Fruit fly (Drosophila melanogaster) whole organism, embryonic: Measurements from ENCODE around the gene GIIIspla2.

Experiments
- Adf1 ChIP-seq: fragments of 200-800 bp; sonication (Bioruptor generic); IDR thresholded peaks from 2 replicates; pipeline ENCODE4 v1.3.6; 2022; ENCODE audit warnings: missing biosample characterization, missing genetic modification characterization
- CG11560 ChIP-seq: fragments of 200-800 bp; sonication (Bioruptor generic); IDR thresholded peaks from 3 replicates; pipeline ENCODE4 v1.3.6; 2022; ENCODE audit warnings: missing biosample characterization, missing genetic modification characterization
- CG12155 ChIP-seq: fragments of 200-800 bp; sonication (Bioruptor generic); optimal IDR thresholded peaks from 3 replicates; lab custom pipeline; 2016; ENCODE audit warnings: missing biosample characterization, missing genetic modification characterization
- CG14050 ChIP-seq: fragments of 200-800 bp; sonication (Bioruptor generic); IDR thresholded peaks from 3 replicates; pipeline ENCODE4 v1.3.6; 2022; ENCODE audit warnings: missing biosample characterization, missing genetic modification characterization
- CG14667 ChIP-seq: fragments of 200-800 bp; sonication (Bioruptor generic); IDR thresholded peaks from 2 replicates; pipeline ENCODE4 v1.3.6; 2022; ENCODE audit warnings: missing biosample characterization, missing genetic modification characterization
- CG15011 ChIP-seq: fragments of 200-800 bp; sonication (Bioruptor generic); optimal IDR thresholded peaks from 3 replicates; lab custom pipeline; 2018; ENCODE audit warnings: missing biosample characterization, mild to moderate bottlenecking, missing genetic modification characterization
- CG1529 ChIP-seq: fragments of 200-800 bp; sonication (Bioruptor generic); optimal IDR thresholded peaks from 3 replicates; lab custom pipeline; 2018; ENCODE audit warnings: missing biosample characterization, missing genetic modification characterization
- CG15479 ChIP-seq: fragments of 200-800 bp; sonication (Bioruptor generic); optimal IDR thresholded peaks from 3 replicates; lab custom pipeline; 2019; ENCODE audit warnings: missing biosample characterization, mild to moderate bottlenecking, missing genetic modification characterization, moderate library complexity
- CG1602 ChIP-seq: fragments of 200-800 bp; sonication (Bioruptor generic); optimal IDR thresholded peaks from 3 replicates; lab custom pipeline; 2016; ENCODE audit warnings: missing biosample characterization, missing genetic modification characterization
- CG32772 ChIP-seq: fragments of 200-800 bp; sonication (Bioruptor generic); IDR thresholded peaks from 2 replicates; pipeline ENCODE4 v1.3.6; 2022; ENCODE audit warnings: missing biosample characterization, missing genetic modification characterization
- CG33557 ChIP-seq: fragments of 200-800 bp; sonication (Bioruptor generic); optimal IDR thresholded peaks from 2 replicates; lab custom pipeline; 2019; ENCODE audit warnings: missing biosample characterization, mild to moderate bottlenecking, missing genetic modification characterization, moderate library complexity
- CG3726 ChIP-seq: fragments of 200-800 bp; sonication (Bioruptor generic); IDR thresholded peaks from 3 replicates; pipeline ENCODE4, ENCODE4 v1.3.6; 2022; ENCODE audit warnings: missing biosample characterization, missing genetic modification characterization
- CG3995 ChIP-seq: fragments of 200-800 bp; sonication (Bioruptor generic); optimal IDR thresholded peaks from 3 replicates; lab custom pipeline; 2016; ENCODE audit warnings: missing biosample characterization, missing genetic modification characterization
- CG4328 ChIP-seq: fragments of 200-800 bp; sonication (Bioruptor generic); optimal IDR thresholded peaks from 3 replicates; lab custom pipeline; 2017; ENCODE audit warnings: missing biosample characterization, missing genetic modification reagents, missing genetic modification characterization
- CG4820 ChIP-seq: fragments of 200-800 bp; sonication (Bioruptor generic); optimal IDR thresholded peaks from 3 replicates; lab custom pipeline; 2016; ENCODE audit warnings: missing biosample characterization, missing genetic modification characterization
- CG8944 ChIP-seq: fragments of 200-800 bp; sonication (Bioruptor generic); optimal IDR thresholded peaks from 3 replicates; lab custom pipeline; 2016; ENCODE audit warnings: missing biosample characterization, missing genetic modification characterization
- CG9437 ChIP-seq: fragments of 200-800 bp; sonication (Bioruptor generic); optimal IDR thresholded peaks from 2 replicates; lab custom pipeline; 2018; ENCODE audit warnings: missing biosample characterization, mild to moderate bottlenecking, missing genetic modification characterization
- CHES-1-like ChIP-seq: fragments of 200-800 bp; sonication (Bioruptor generic); optimal IDR thresholded peaks from 2 replicates; lab custom pipeline; 2016; ENCODE audit warnings: missing biosample characterization, missing genetic modification characterization
- D19B ChIP-seq: fragments of 200-800 bp; sonication (Bioruptor generic); optimal IDR thresholded peaks from 2 replicates; lab custom pipeline; 2017; ENCODE audit warnings: missing biosample characterization, mild to moderate bottlenecking, missing genetic modification characterization
- Doc3 ChIP-seq: fragments of 200-800 bp; sonication (Bioruptor generic); IDR thresholded peaks from 3 replicates; pipeline ENCODE4 v1.3.6; 2022; ENCODE audit warnings: missing biosample characterization, missing genetic modification characterization; ENCODE audit not compliant: partially characterized antibody
- Hmr ChIP-seq: fragments of 200-800 bp; sonication (Bioruptor generic); optimal IDR thresholded peaks from 3 replicates; lab custom pipeline; 2017; ENCODE audit warnings: mild to moderate bottlenecking, missing biosample characterization, missing genetic modification reagents, missing genetic modification characterization
- NC2β ChIP-seq: fragments of 200-800 bp; sonication (Bioruptor generic); optimal IDR thresholded peaks from 2 replicates; lab custom pipeline; 2016; ENCODE audit warnings: missing biosample characterization, missing genetic modification characterization
- Nf-YA ChIP-seq: fragments of 200-800 bp; sonication (Bioruptor generic); IDR thresholded peaks from 2 replicates; pipeline ENCODE4 v1.3.6; 2022; ENCODE audit warnings: missing biosample characterization, missing genetic modification characterization
- Nf-YB ChIP-seq: fragments of 200-800 bp; sonication (Bioruptor generic); optimal IDR thresholded peaks from 3 replicates; lab custom pipeline; 2019; ENCODE audit warnings: missing biosample characterization, mild to moderate bottlenecking, missing genetic modification characterization, moderate library complexity
- Rx ChIP-seq: fragments of 200-800 bp; sonication (Bioruptor generic); IDR thresholded peaks from 2 replicates; pipeline ENCODE4 v1.3.6; 2022; ENCODE audit warnings: missing biosample characterization, missing genetic modification characterization
- Sry-δ ChIP-seq: fragments of 200-800 bp; sonication (Bioruptor generic); optimal IDR thresholded peaks from 2 replicates; lab custom pipeline; 2016; ENCODE audit warnings: missing biosample characterization, missing genetic modification characterization
- al ChIP-seq: fragments of 200-800 bp; sonication (Bioruptor generic); IDR thresholded peaks from 2 replicates; pipeline ENCODE4 v1.3.6; 2022; ENCODE audit warnings: missing biosample characterization, missing genetic modification characterization
- ase ChIP-seq: fragments of 200-800 bp; sonication (Bioruptor generic); IDR thresholded peaks from 3 replicates; pipeline ENCODE4 v1.3.6; 2022; ENCODE audit warnings: missing biosample characterization, missing genetic modification characterization
- ato ChIP-seq: fragments of 200-800 bp; sonication (Bioruptor generic); IDR thresholded peaks from 2 replicates; pipeline ENCODE4 v1.3.6; 2022; ENCODE audit warnings: missing biosample characterization, missing genetic modification characterization; ENCODE audit not compliant: partially characterized antibody
- cato ChIP-seq: fragments of 200-800 bp; sonication (Bioruptor generic); optimal IDR thresholded peaks from 2 replicates; lab custom pipeline; 2016; ENCODE audit warnings: missing biosample characterization, missing genetic modification characterization, borderline replicate concordance
- dimm ChIP-seq: fragments of 200-800 bp; sonication (Bioruptor generic); IDR thresholded peaks from 2 replicates; pipeline ENCODE4 v1.3.6; 2022; ENCODE audit warnings: missing biosample characterization, missing genetic modification characterization
- dysf ChIP-seq: fragments of 200-800 bp; sonication (Bioruptor generic); IDR thresholded peaks from 3 replicates; pipeline ENCODE4 v1.3.6; 2022; ENCODE audit warnings: missing biosample characterization, missing genetic modification characterization
- gce ChIP-seq: fragments of 200-800 bp; sonication (Bioruptor generic); IDR thresholded peaks from 3 replicates; pipeline ENCODE4 v1.3.6; 2022; ENCODE audit warnings: missing biosample characterization, missing genetic modification characterization
- gfzf ChIP-seq: fragments of 200-800 bp; sonication (Bioruptor generic); optimal IDR thresholded peaks from 2 replicates; lab custom pipeline; 2016; ENCODE audit warnings: missing biosample characterization, mild to moderate bottlenecking, missing genetic modification characterization, moderate library complexity
- h ChIP-seq: fragments of >200 bp; optimal IDR thresholded peaks from 2 replicates; lab custom pipeline; 2017
- ham ChIP-seq: fragments of 200-800 bp; sonication (Bioruptor generic); IDR thresholded peaks from 2 replicates; pipeline ENCODE4 v1.3.6; 2022; ENCODE audit warnings: missing biosample characterization, missing genetic modification characterization
- kay ChIP-seq: fragments of 200-800 bp; sonication (Bioruptor generic); optimal IDR thresholded peaks from 2 replicates; lab custom pipeline; 2016; ENCODE audit warnings: missing biosample characterization, missing genetic modification characterization
- lola ChIP-seq, 3 experiments: fragments of >200 bp in 2 of 3; fragments of 200-800 bp in 1 of 3; sonication (Bioruptor generic) in 1 of 3; optimal IDR thresholded peaks; 2 replicates each; lab custom pipeline; 2017 to 2019; ENCODE audit warnings: missing biosample characterization in 3 of 3, missing genetic modification characterization in 3 of 3, mild to moderate bottlenecking in 1 of 3, moderate library complexity in 1 of 3
- mirr ChIP-seq: fragments of 200-800 bp; sonication (Bioruptor generic); optimal IDR thresholded peaks from 3 replicates; lab custom pipeline; 2018; ENCODE audit warnings: missing biosample characterization, mild to moderate bottlenecking, missing genetic modification characterization
- mld ChIP-seq: fragments of 200-800 bp; sonication (Bioruptor generic); IDR thresholded peaks from 3 replicates; pipeline ENCODE4 v1.3.6; 2022; ENCODE audit warnings: missing biosample characterization, missing genetic modification characterization; ENCODE audit not compliant: partially characterized antibody
- nerfin-2 ChIP-seq: fragments of 200-800 bp; sonication (Bioruptor generic); IDR thresholded peaks from 2 replicates; pipeline ENCODE4 v1.3.6; 2022; ENCODE audit warnings: missing biosample characterization, missing genetic modification characterization; ENCODE audit not compliant: partially characterized antibody
- nmo ChIP-seq: fragments of 200-800 bp; sonication (Bioruptor generic); optimal IDR thresholded peaks from 2 replicates; lab custom pipeline; 2018; ENCODE audit warnings: missing biosample characterization, mild to moderate bottlenecking, missing genetic modification characterization, moderate library complexity
- nom ChIP-seq: fragments of 200-800 bp; sonication (Bioruptor generic); optimal IDR thresholded peaks from 2 replicates; lab custom pipeline; 2017; ENCODE audit warnings: missing biosample characterization, missing genetic modification characterization, mild to moderate bottlenecking, moderate library complexity, missing genetic modification reagents
- onecut ChIP-seq: fragments of 200-800 bp; sonication (Bioruptor generic); IDR thresholded peaks from 2 replicates; pipeline ENCODE4 v1.3.6; 2022; ENCODE audit warnings: missing biosample characterization, missing genetic modification characterization
- pb ChIP-seq: fragments of 200-800 bp; sonication (Bioruptor generic); optimal IDR thresholded peaks from 3 replicates; lab custom pipeline; 2016; ENCODE audit warnings: missing biosample characterization, missing genetic modification characterization
- pum ChIP-seq: fragments of 200-800 bp; sonication (Bioruptor generic); optimal IDR thresholded peaks from 2 replicates; lab custom pipeline; 2016; ENCODE audit warnings: missing biosample characterization, missing genetic modification characterization
- sc ChIP-seq, 3 experiments: fragments of >200 bp in 2 of 3; fragments of 200-800 bp in 1 of 3; sonication (Bioruptor generic) in 1 of 3; optimal IDR thresholded peaks; 2 replicates in 2 of 3; 3 replicates in 1 of 3; lab custom pipeline; 2017; ENCODE audit warnings: mild to moderate bottlenecking in 1 of 3, missing biosample characterization in 1 of 3, missing genetic modification characterization in 1 of 3, missing genetic modification reagents in 1 of 3
- sd ChIP-seq: fragments of 200-800 bp; sonication (Bioruptor generic); optimal IDR thresholded peaks from 3 replicates; lab custom pipeline; 2018; ENCODE audit warnings: missing biosample characterization, mild to moderate bottlenecking, missing genetic modification characterization, moderate library complexity
- slou ChIP-seq: fragments of 200-800 bp; sonication (Bioruptor generic); optimal IDR thresholded peaks from 3 replicates; lab custom pipeline; 2016; ENCODE audit warnings: missing biosample characterization, missing genetic modification characterization
- tna ChIP-seq: fragments of 200-800 bp; sonication (Bioruptor generic); IDR thresholded peaks from 2 replicates; pipeline ENCODE4 v1.3.6; 2022; ENCODE audit warnings: missing biosample characterization, missing genetic modification characterization; ENCODE audit not compliant: partially characterized antibody

Gene GIIIspla2

DNA sequence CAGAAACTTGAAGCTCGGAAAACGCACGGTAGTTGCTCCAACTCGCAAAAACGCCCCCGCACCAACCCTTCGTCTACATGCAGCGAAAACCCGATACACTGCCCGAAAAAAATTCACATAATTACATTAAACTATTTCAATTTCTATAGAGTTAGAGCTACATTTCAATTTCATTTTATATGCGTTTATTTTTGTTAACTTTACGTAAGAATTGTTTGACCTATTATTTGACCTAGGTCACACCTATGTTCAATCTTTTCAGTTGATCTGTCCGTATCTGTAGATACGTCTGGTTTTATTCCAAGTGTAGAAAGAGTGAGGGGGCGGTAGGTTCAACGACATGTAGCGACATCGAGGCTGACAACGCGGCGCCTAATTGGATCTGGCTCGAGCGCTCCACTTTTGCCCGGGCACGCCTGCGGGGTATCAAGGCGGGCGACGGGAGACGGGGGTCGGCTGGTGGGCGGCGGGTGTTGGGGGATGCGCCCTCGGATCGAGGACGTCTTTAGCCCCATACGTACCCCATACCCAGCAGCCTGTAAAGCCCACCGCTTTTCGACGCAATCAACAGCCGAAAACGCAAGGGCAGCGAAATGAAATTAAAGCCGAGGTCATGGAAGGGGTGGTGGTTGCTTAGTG is 45.4 kb downstream of the GIIIspla2 start (continued):
- TF ChIP-seq sc (optimal IDR thresholded peaks at IDR 0.05; lab: Kevin White, UChicago) (no peak), sc (GFP tag; optimal IDR thresholded peaks at IDR 0.05; lab: Kevin White, UChicago) (no peak), dysf (GFP tag; lab: Robert Waterston, UW) (peak; percentile 50; the same call in 1 of the 3 replicates), CG11560 (tag; lab: Robert Waterston, UW) (no peak), CG15479 (GFP tag; lab: Kevin White, UChicago) (no peak), tna (GFP tag; lab: Robert Waterston, UW) (no peak), CG12155 (GFP tag; lab: Kevin White, UChicago) (no peak), CG8944 (GFP tag; lab: Kevin White, UChicago) (no peak), CG1602 (GFP tag; lab: Kevin White, UChicago) (no peak), ase (GFP tag; lab: Robert Waterston, UW) (no peak), Nf-YA (GFP tag; lab: Robert Waterston, UW) (no peak), CG3995 (GFP tag; lab: Kevin White, UChicago) (no peak), gce (no peak), ato (GFP tag; lab: Robert Waterston, UW) (no peak), mirr (GFP tag; lab: Kevin White, UChicago) (no peak), NC2β (GFP tag; lab: Kevin White, UChicago) (no peak), nerfin-2 (GFP tag; lab: Robert Waterston, UW) (no peak), ham (no peak), D19B (GFP tag; lab: Kevin White, UChicago) (no peak), lola (GFP tag; optimal IDR thresholded peaks at IDR 0.05; lab: Kevin White, UChicago) (no peak), CG3726 (no peak), CG14667 (GFP tag; lab: Robert Waterston, UW) (no peak), pb (GFP tag; lab: Kevin White, UChicago) (no peak), dimm (GFP tag; lab: Robert Waterston, UW) (no peak), CG33557 (GFP tag; lab: Kevin White, UChicago) (no peak), slou (GFP tag; lab: Kevin White, UChicago) (no peak), sd (no peak), Nf-YB (GFP tag; lab: Kevin White, UChicago) (no peak), al (GFP tag; lab: Robert Waterston, UW) (no peak), cato (no peak), CG1529 (GFP tag; lab: Kevin White, UChicago) (no peak), Adf1 (GFP tag; lab: Robert Waterston, UW) (no peak), CG9437 (no peak), nmo (GFP tag; lab: Kevin White, UChicago) (no peak), CG32772 (GFP tag; lab: Robert Waterston, UW) (0 out of 2 replicates have a peak, but pooled peaks have one; percentile 16), CG15011 (GFP tag; lab: Kevin White, UChicago) (no peak), pum (GFP tag; lab: Kevin White, UChicago) (no peak), Doc3 (GFP tag; lab: Robert Waterston, UW) (no peak), CG14050 (GFP tag; lab: Robert Waterston, UW) (no peak), onecut (GFP tag; lab: Robert Waterston, UW) (no peak), kay (GFP tag; lab: Kevin White, UChicago) (no peak), CG4328 (GFP tag; lab: Kevin White, UChicago) (no peak), Rx (GFP tag; lab: Robert Waterston, UW) (no peak), gfzf (no peak), mld (no peak), nom (GFP tag; lab: Kevin White, UChicago) (no peak), CG4820 (GFP tag; lab: Kevin White, UChicago) (no peak), Hmr (GFP tag; lab: Kevin White, UChicago) (peak; percentile 34), CHES-1-like (GFP tag; lab: Kevin White, UChicago) (no peak), Sry-δ (GFP tag; lab: Kevin White, UChicago) (no peak), h (lab: Kevin White, UChicago) (no peak)
